Worm (Caenorhabditis elegans): ENCODE results near the gene C35B1.7.
"Not testable (repeated sequence)": the region's sequence is repeated elsewhere in the genome, so short reads cannot be mapped to it uniquely, and the experiment has no call there.

Gene C35B1.7

DNA sequence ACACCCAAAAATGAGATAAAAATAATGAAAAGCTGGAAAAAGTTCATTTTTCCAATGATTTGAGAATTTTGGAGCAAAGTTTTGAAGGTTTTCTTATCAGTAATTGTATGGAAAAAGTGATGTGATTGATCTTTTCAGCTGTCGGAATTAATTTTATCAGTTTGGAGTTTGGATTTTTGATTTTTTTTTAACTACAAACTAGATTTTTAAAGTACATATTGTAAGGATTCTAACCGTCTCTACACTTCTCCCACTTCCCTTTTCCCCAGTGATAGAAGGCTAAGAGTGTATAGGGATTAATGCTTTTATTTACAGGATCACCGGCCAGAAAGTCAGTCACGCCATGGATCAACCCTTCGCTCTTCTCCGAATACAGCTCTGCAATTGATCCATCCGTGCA lies 16.8 kb downstream of the C35B1.7 start, which contains the start of gene F49F1.7:
TSS of gene F49F1.7 (minus strand) at position 101 of the 400 bp plus-strand sequence.
- not testable (repeated sequence) for TF ChIP-seq ceh-22, ceh-34, ceh-9 (tag; optimal IDR thresholded peaks at IDR 0.05)

DNA sequence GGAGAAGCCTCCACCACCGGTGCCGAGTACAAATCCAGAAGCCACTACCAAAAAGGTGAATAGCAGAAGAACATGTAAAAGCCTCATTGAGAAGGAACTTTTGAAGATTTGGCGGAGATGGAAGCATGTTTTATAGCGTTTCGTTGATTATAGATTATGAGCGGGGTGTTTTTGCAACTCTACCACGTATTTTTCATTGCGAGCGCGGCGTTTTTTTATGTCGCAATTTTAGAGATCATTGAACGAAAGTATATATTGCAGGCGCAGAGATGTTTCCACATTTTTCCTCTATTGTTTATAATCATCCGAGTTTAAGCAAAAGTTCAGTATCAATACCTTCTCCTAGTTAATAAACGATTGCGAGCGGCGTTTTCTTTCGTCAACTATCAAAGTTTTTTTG lies 26.9 kb downstream of the C35B1.7 start, which contains the start of gene F49F1.17:
TSS of gene F49F1.17 (minus strand) at position 101 of the 400 bp plus-strand sequence.
- TF ChIP-seq ceh-48 (tag; optimal IDR thresholded peaks at IDR 0.05), result no peak
- TF ChIP-seq eyg-1 (tag; optimal IDR thresholded peaks at IDR 0.05), result no peak
- no peak for TF ChIP-seq fax-1 (tag; optimal IDR thresholded peaks at IDR 0.05)
- TF ChIP-seq lim-6 (tag; optimal IDR thresholded peaks at IDR 0.05), result no peak
- TF ChIP-seq zip-5 (tag; optimal IDR thresholded peaks at IDR 0.05), result no peak
- no peak for TF ChIP-seq ceh-6 (GFP tag; optimal IDR thresholded peaks at IDR 0.05)

DNA sequence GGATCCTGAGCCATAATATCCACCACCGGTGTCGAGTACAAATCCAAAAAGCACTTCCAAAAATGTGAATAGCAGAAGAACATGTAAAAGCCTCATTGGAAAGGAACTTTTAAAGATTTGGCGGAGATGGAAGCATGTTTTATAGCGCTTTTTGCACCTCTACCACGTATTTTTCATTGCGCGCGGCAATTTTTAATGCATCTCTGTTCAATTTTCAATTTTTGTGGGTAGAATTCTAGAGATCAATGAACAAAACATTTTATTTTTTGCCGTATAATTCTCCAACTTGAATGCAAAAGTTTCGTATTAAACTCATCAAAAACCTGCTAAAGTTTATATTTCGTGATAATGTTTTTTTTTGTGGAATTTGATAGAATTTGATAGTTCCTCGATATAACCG lies 28.6 kb downstream of the C35B1.7 start, which contains the start of gene F49F1.9:
TSS of gene F49F1.9 (minus strand) at position 101 of the 400 bp plus-strand sequence.
- TF ChIP-seq sdc-2 (tag; optimal IDR thresholded peaks at IDR 0.05) (no peak), ceh-22 (tag; optimal IDR thresholded peaks at IDR 0.05) (no peak)

DNA sequence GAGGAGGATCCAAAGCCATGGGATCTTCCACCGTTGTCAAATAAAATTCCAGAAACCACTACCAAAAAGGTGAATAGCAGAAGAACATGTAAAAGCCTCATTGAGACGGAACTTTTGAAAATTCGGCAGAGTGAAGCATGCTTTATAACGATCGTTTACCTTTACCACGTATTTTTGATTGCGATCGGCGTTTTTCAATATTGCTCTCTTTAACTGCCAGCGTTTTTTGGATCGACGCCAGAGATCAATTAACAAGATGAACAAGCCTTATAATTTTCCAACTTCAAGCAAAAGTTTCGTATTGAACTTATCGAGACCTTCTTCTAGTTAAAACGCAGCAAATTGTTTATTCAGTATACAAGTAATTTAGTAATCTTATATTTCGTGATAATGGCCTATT lies 30.2 kb downstream of the C35B1.7 start, which contains the start of gene F49F1.10:
TSS of gene F49F1.10 (minus strand) at position 101 of the 400 bp plus-strand sequence.
- TF ChIP-seq pha-4 (tag; optimal IDR thresholded peaks at IDR 0.05), result no peak
- no peak for TF ChIP-seq ama-1 (optimal IDR thresholded peaks at IDR 0.05)
- TF ChIP-seq pax-1 (tag; optimal IDR thresholded peaks at IDR 0.05), result no peak
- TF ChIP-seq unc-86 (tag; optimal IDR thresholded peaks at IDR 0.05), result no peak
- no peak for TF ChIP-seq elt-4 (tag; optimal IDR thresholded peaks at IDR 0.05)
- TF ChIP-seq dmd-4 (tag; optimal IDR thresholded peaks at IDR 0.05; ENCODE audit: borderline replicate concordance), result no peak

DNA sequence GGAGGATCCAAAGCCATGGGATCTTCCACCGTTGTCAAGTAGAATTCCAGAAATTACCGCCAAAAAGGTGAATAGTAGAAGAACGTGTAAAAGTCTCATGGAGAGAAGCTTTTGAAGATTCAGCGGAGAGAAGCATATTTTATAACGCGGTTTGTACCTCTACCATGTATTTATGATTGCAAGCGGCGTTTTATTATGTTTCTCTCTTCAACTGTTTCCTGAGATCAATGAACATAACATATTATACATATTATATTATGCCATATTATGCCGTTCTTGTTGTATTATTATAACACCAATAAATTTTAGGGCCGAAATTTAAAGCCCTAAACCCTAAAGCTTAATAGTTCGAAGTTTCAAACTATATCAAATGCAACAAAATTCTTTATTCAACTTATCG lies 31.4 kb downstream of the C35B1.7 start, which contains the start of gene F49F1.18:
TSS of gene F49F1.18 (minus strand) at position 101 of the 400 bp plus-strand sequence.
- TF ChIP-seq elt-4 (tag; optimal IDR thresholded peaks at IDR 0.05), result no peak
- no peak for TF ChIP-seq fkh-6 (tag; optimal IDR thresholded peaks at IDR 0.05)
- no peak for TF ChIP-seq hlh-6 (tag; optimal IDR thresholded peaks at IDR 0.05)
- TF ChIP-seq ceh-22 (tag; optimal IDR thresholded peaks at IDR 0.05), result no peak
- no peak for TF ChIP-seq hlh-15 (tag; optimal IDR thresholded peaks at IDR 0.05)
- no peak for TF ChIP-seq K02D7.2 (tag; optimal IDR thresholded peaks at IDR 0.05)
- no peak for TF ChIP-seq ets-4 (tag; optimal IDR thresholded peaks at IDR 0.05)
- no peak for TF ChIP-seq sdc-2 (tag; optimal IDR thresholded peaks at IDR 0.05)
- TF ChIP-seq ceh-18 (tag; optimal IDR thresholded peaks at IDR 0.05), result no peak
- TF ChIP-seq mec-3 (tag; optimal IDR thresholded peaks at IDR 0.05; ENCODE audit: borderline replicate concordance), result no peak
- TF ChIP-seq gmeb-2 (tag; optimal IDR thresholded peaks at IDR 0.05), result no peak
- no peak for TF ChIP-seq nfya-1 (tag; optimal IDR thresholded peaks at IDR 0.05)

DNA sequence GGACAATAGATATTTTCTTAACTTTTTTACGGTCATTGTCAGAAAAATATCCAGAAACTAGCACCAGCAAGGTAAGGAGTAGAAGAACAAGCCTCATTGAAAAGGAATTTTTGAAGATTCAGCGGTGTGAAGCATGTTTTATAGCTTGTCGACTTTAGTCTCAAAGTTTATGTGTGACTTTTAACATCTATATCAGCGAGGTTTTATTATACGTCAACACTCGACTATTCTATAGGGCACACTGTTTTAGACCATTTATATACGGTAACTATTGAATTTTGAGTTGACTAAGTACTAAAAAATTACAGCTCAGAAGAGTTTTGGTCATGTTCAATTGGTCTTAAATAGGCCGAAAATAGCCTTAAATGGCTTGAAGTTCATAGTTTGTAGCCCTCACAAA lies 32.4 kb downstream of the C35B1.7 start, which contains the start of gene F49F1.11:
TSS of gene F49F1.11 (minus strand) at position 101 of the 400 bp plus-strand sequence.
- TF ChIP-seq unc-42 (tag; optimal IDR thresholded peaks at IDR 0.05) (no peak), ets-4 (tag; optimal IDR thresholded peaks at IDR 0.05) (no peak), sox-2 (GFP tag; IDR thresholded peaks at IDR 0.05) (no peak), ceh-6 (GFP tag; optimal IDR thresholded peaks at IDR 0.05) (no peak), ceh-2 (tag; optimal IDR thresholded peaks at IDR 0.05) (no peak), ahr-1 (tag; optimal IDR thresholded peaks at IDR 0.05) (no peak), K02D7.2 (tag; optimal IDR thresholded peaks at IDR 0.05) (no peak), tbx-7 (tag; optimal IDR thresholded peaks at IDR 0.05) (no peak), unc-55 (GFP tag; optimal IDR thresholded peaks at IDR 0.05) (no peak), sox-4 (tag; optimal IDR thresholded peaks at IDR 0.05) (no peak), ceh-14 (tag; optimal IDR thresholded peaks at IDR 0.05) (no peak), madf-2 (tag; optimal IDR thresholded peaks at IDR 0.05) (no peak), ceh-22 (tag; optimal IDR thresholded peaks at IDR 0.05) (no peak), F13H6.1 (tag; optimal IDR thresholded peaks at IDR 0.05) (no peak), eyg-1 (tag; optimal IDR thresholded peaks at IDR 0.05) (no peak), pqm-1 (tag; optimal IDR thresholded peaks at IDR 0.05) (no peak), lim-6 (tag; optimal IDR thresholded peaks at IDR 0.05) (no peak), C38D4.7 (GFP tag; optimal IDR thresholded peaks at IDR 0.05) (no peak), hlh-13 (GFP tag; optimal IDR thresholded peaks at IDR 0.05) (no peak), npax-4 (tag; optimal IDR thresholded peaks at IDR 0.05) (no peak)
